Worm (Caenorhabditis elegans): ENCODE data around the gene lmd-4.

DNA sequence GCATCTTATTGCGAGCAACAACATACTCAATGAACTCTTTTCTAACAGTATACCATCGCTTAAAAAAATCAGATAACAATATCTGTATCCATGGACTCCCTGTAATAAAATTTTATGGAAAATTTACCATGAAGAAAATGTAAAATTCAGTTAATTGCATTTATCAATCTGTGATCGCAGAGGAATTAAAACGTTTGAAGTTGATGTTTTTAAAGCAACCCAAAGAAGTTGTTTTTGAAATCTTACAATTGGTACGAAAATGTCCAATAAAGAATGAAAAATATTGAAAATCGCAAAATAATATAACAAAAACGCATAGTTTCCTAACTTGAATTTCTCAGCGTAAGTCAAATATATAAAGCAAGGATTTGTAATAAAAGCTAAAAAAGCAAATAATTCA lies 23.5 kb downstream of the lmd-4 start, which contains the start of gene srj-32:
- TF ChIP-seq pqm-1 (tag; optimal IDR thresholded peaks at IDR 0.05): no peak
- no peak for TF ChIP-seq nhr-25 (tag; optimal IDR thresholded peaks at IDR 0.05; ENCODE audit: borderline replicate concordance, insufficient read depth)
- TF ChIP-seq ceh-82 (tag; optimal IDR thresholded peaks at IDR 0.05): no peak
- no peak for TF ChIP-seq attf-4 (tag; optimal IDR thresholded peaks at IDR 0.05)
- TF ChIP-seq spr-1 (tag; optimal IDR thresholded peaks at IDR 0.05): no peak
- no peak for TF ChIP-seq ztf-7 (tag; optimal IDR thresholded peaks at IDR 0.05)
- no peak for TF ChIP-seq skn-1 (tag; optimal IDR thresholded peaks at IDR 0.05)
- TF ChIP-seq pha-4 (GFP tag; IDR thresholded peaks at IDR 0.05): no peak
- no peak for TF ChIP-seq pha-4 (tag; optimal IDR thresholded peaks at IDR 0.05)
